Fruit fly (Drosophila melanogaster): ENCODE measurements around the gene Kal1.

DNA sequence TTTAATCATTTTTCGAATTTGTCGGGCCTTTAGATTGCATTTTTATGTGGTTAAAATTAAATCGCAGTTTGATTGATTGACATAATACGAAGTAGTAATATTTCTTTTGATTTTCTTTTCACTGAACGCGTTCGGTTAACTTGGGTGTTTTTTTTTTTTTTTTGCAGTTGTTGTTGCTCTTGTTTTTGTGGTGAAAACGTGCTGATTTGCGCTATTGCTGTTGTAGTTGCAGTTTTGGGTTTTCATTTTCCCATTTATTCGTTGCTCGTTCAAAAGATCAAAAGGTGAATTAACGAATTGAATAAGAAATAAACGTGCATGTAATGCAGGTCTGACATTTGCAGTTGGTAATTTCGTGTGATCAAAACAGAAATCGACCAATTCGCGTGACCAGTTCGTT is 39.8 kb upstream of the Kal1 start:
- TF ChIP-seq ovo (GFP tag; optimal IDR thresholded peaks at IDR 0.05) (no peak), Crg-1 (GFP tag; optimal IDR thresholded peaks at IDR 0.05) (no peak), CG7101 (tag; optimal IDR thresholded peaks at IDR 0.05) (no peak), Hr96 (GFP tag; optimal IDR thresholded peaks at IDR 0.05) (no peak), CG12768 (GFP tag; optimal IDR thresholded peaks at IDR 0.05) (no peak), CG5204 (GFP tag; optimal IDR thresholded peaks at IDR 0.05) (no peak), bab1 (GFP tag; optimal IDR thresholded peaks at IDR 0.05) (no peak), kay (GFP tag; ENCODE audit: borderline replicate concordance) (no peak), CG11617 (GFP tag; optimal IDR thresholded peaks at IDR 0.05) (no peak), Clk (GFP tag; optimal IDR thresholded peaks at IDR 0.05) (no peak)

Measured in whole organism, adult.